Worm (Caenorhabditis elegans) whole organism, midembryonic: ENCODE measurements around the gene nspg-1.

Source experiments
- T22C8.4 ChIP-seq: fragments of 200-800 bp; sonication (Bioruptor generic); IDR thresholded peaks from 2 replicates; pipeline ENCODE4 v1.3.6; 2022; ENCODE audit warnings: missing genetic modification characterization, missing compliant biosample characterization
- klf-2 ChIP-seq: fragments of 200-800 bp; sonication (Bioruptor generic); conservative IDR thresholded peaks from 2 replicates; pipeline ENCODE4 v1.3.6; 2022; ENCODE audit warnings: missing genetic modification reagents, missing genetic modification characterization, missing compliant biosample characterization
- med-1 ChIP-seq: sonication (generic microtip); optimal IDR thresholded peaks from 2 replicates; lab custom pipeline; 2017; ENCODE audit warnings: missing genetic modification characterization, mild to moderate bottlenecking, missing compliant biosample characterization, antibody characterized with exemption, missing genetic modification reagents; ENCODE audit not compliant: insufficient read depth
- tab-1 ChIP-seq: fragments of 200-800 bp; sonication (Bioruptor generic); IDR thresholded peaks from 2 replicates; pipeline ENCODE4 v1.3.6; 2022; ENCODE audit warnings: missing genetic modification characterization, missing compliant biosample characterization
- ztf-29 ChIP-seq: fragments of 200-800 bp; sonication (Bioruptor generic); IDR thresholded peaks from 2 replicates; pipeline ENCODE4 v1.3.6; 2022; ENCODE audit warnings: missing genetic modification reagents, missing genetic modification characterization, missing compliant biosample characterization

DNA sequence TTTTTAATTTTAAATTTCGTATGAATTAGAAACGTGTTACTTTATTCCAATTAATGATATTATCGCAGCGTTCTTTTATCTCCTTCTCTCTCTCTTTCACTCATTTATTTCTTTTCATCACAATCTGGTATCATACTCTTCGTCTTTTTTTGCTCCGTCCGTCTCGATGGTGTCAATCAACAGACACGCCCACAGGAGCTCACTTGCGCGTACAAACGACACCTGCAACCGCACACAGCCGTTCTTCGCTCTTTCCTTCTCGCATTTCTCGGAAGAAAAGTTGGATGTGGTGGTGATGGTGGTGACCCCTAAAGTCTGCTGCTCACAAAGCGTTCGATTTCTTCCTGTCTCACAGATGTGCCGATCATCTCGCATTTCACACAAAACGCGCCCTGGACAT is 40.7 kb upstream of the nspg-1 start:
- TF ChIP-seq klf-2 (GFP tag; lab: Robert Waterston, UW) (no peak), ztf-29 (GFP tag; lab: Robert Waterston, UW) (no peak), tab-1 (GFP tag; lab: Robert Waterston, UW) (no peak), med-1 (no peak), T22C8.4 (no peak)
